Worm (Caenorhabditis elegans) whole organism, L3 larva: ENCODE data around the gene C44B12.9.

Source experiments
- R02D3.7 ChIP-seq: fragments of 150-350 bp; optimal IDR thresholded peaks from 2 replicates; lab custom pipeline; 2014; ENCODE audit warnings: missing biosample characterization, missing genetic modification characterization
- ZK546.5 ChIP-seq: sonication (generic microtip); optimal IDR thresholded peaks from 2 replicates; lab custom pipeline; 2017; ENCODE audit warnings: missing biosample characterization, missing genetic modification characterization
- aly-2 ChIP-seq: fragments of 150-350 bp; optimal IDR thresholded peaks from 2 replicates; lab custom pipeline; 2014; ENCODE audit warnings: missing biosample characterization, missing genetic modification characterization
- ama-1 ChIP-seq: fragments of 150-350 bp; optimal IDR thresholded peaks from 2 replicates; lab custom pipeline; 2018
- ceh-16 ChIP-seq: sonication (generic microtip); optimal IDR thresholded peaks from 2 replicates; lab custom pipeline; 2017; ENCODE audit warnings: missing biosample characterization, missing genetic modification characterization
- ceh-28 ChIP-seq: fragments of 150-350 bp; optimal IDR thresholded peaks from 2 replicates; lab custom pipeline; 2014; ENCODE audit warnings: missing biosample characterization, missing genetic modification reagents, missing genetic modification characterization
- ceh-9 ChIP-seq: sonication (generic microtip); optimal IDR thresholded peaks from 2 replicates; lab custom pipeline; 2018; ENCODE audit warnings: missing biosample characterization, missing genetic modification characterization
- daf-12 ChIP-seq: fragments of 150-350 bp; optimal IDR thresholded peaks from 2 replicates; lab custom pipeline; 2014; ENCODE audit warnings: missing biosample characterization, missing genetic modification reagents, missing genetic modification characterization
- egl-27 ChIP-seq: sonication (generic microtip); optimal IDR thresholded peaks from 4 replicates; lab custom pipeline; 2017; ENCODE audit warnings: missing biosample characterization, missing genetic modification reagents, missing genetic modification characterization
- egl-5 ChIP-seq: fragments of 150-350 bp; optimal IDR thresholded peaks from 2 replicates; lab custom pipeline; 2017; ENCODE audit warnings: missing biosample characterization, missing genetic modification reagents, missing genetic modification characterization, inconsistent platforms
- elt-1 ChIP-seq: fragments of 150-350 bp; optimal IDR thresholded peaks from 2 replicates; lab custom pipeline; 2014; ENCODE audit warnings: missing biosample characterization, missing genetic modification characterization
- elt-2 ChIP-seq: sonication (generic microtip); optimal IDR thresholded peaks from 2 replicates; lab custom pipeline; 2016; ENCODE audit warnings: missing genetic modification reagents, mild to moderate bottlenecking, missing genetic modification characterization, missing compliant biosample characterization
- elt-3 ChIP-seq, 3 experiments: fragments of 150-350 bp in 1 of 3; sonication (generic microtip) in 2 of 3; optimal IDR thresholded peaks; 2 replicates in 2 of 3; 4 replicates in 1 of 3; lab custom pipeline; 2014 to 2017; ENCODE audit warnings: missing biosample characterization in 3 of 3, missing genetic modification characterization in 3 of 3
- eor-1 ChIP-seq, 2 experiments: fragments of 150-350 bp; optimal IDR thresholded peaks; 2 replicates each; lab custom pipeline; 2014 to 2018; ENCODE audit warnings: missing biosample characterization in 2 of 2, missing genetic modification characterization in 2 of 2
- fkh-10 ChIP-seq: sonication (generic microtip); optimal IDR thresholded peaks from 2 replicates; lab custom pipeline; 2017; ENCODE audit warnings: missing biosample characterization, missing genetic modification reagents, missing genetic modification characterization
- fkh-2 ChIP-seq: fragments of 150-350 bp; optimal IDR thresholded peaks from 2 replicates; lab custom pipeline; 2014; ENCODE audit warnings: missing biosample characterization, missing genetic modification reagents, missing genetic modification characterization
- fos-1 ChIP-seq: fragments of 150-350 bp; optimal IDR thresholded peaks from 2 replicates; lab custom pipeline; 2014; ENCODE audit warnings: missing biosample characterization, missing genetic modification characterization
- hmg-11 ChIP-seq: sonication (generic microtip); optimal IDR thresholded peaks from 2 replicates; lab custom pipeline; 2016; ENCODE audit warnings: missing genetic modification characterization, missing compliant biosample characterization
- jun-1 ChIP-seq: fragments of 150-350 bp; optimal IDR thresholded peaks from 2 replicates; lab custom pipeline; 2014; ENCODE audit warnings: missing biosample characterization, missing genetic modification reagents, missing genetic modification characterization
- lin-15B ChIP-seq: fragments of 150-350 bp; optimal IDR thresholded peaks from 2 replicates; lab custom pipeline; 2014; ENCODE audit warnings: missing biosample characterization, missing genetic modification characterization
- lin-39 ChIP-seq: fragments of 150-350 bp; optimal IDR thresholded peaks from 2 replicates; lab custom pipeline; 2018; ENCODE audit warnings: missing biosample characterization, missing genetic modification reagents, missing genetic modification characterization
- lsy-12 ChIP-seq: sonication (generic microtip); optimal IDR thresholded peaks from 2 replicates; lab custom pipeline; 2016; ENCODE audit warnings: mild to moderate bottlenecking, missing genetic modification characterization, missing compliant biosample characterization
- mdl-1 ChIP-seq: fragments of 150-350 bp; optimal IDR thresholded peaks from 2 replicates; lab custom pipeline; 2014; ENCODE audit warnings: missing biosample characterization, missing genetic modification characterization
- mml-1 ChIP-seq: fragments of 150-350 bp; sonication (generic microtip); optimal IDR thresholded peaks from 3 replicates; lab custom pipeline; 2014; ENCODE audit warnings: missing biosample characterization, missing genetic modification characterization
- nfya-1 ChIP-seq: sonication (generic microtip); optimal IDR thresholded peaks from 2 replicates; lab custom pipeline; 2017; ENCODE audit warnings: missing genetic modification characterization, mild to moderate bottlenecking, missing compliant biosample characterization, antibody characterized with exemption, moderate library complexity; ENCODE audit not compliant: insufficient read depth
- nhr-11 ChIP-seq: fragments of 150-350 bp; optimal IDR thresholded peaks from 2 replicates; lab custom pipeline; 2014; ENCODE audit warnings: missing biosample characterization, missing genetic modification characterization
- nhr-12 ChIP-seq: fragments of 150-350 bp; optimal IDR thresholded peaks from 2 replicates; lab custom pipeline; 2014; ENCODE audit warnings: missing biosample characterization, missing genetic modification characterization
- nhr-23 ChIP-seq: fragments of 150-350 bp; optimal IDR thresholded peaks from 2 replicates; lab custom pipeline; 2014; ENCODE audit warnings: missing biosample characterization, missing genetic modification reagents, missing genetic modification characterization
- nhr-237 ChIP-seq: fragments of 150-350 bp; optimal IDR thresholded peaks from 2 replicates; lab custom pipeline; 2014; ENCODE audit warnings: missing biosample characterization, missing genetic modification characterization
- nhr-25 ChIP-seq: sonication (generic microtip); optimal IDR thresholded peaks from 2 replicates; lab custom pipeline; 2017; ENCODE audit warnings: missing biosample characterization, missing genetic modification characterization
- nhr-28 ChIP-seq: fragments of 150-350 bp; optimal IDR thresholded peaks from 2 replicates; lab custom pipeline; 2014; ENCODE audit warnings: missing biosample characterization, missing genetic modification characterization
- nhr-43 ChIP-seq: sonication (generic microtip); optimal IDR thresholded peaks from 2 replicates; lab custom pipeline; 2016; ENCODE audit warnings: mild to moderate bottlenecking, missing genetic modification characterization, missing compliant biosample characterization; ENCODE audit not compliant: poor library complexity, severe bottlenecking
- nhr-67 ChIP-seq: fragments of 150-350 bp; optimal IDR thresholded peaks from 2 replicates; lab custom pipeline; 2014; ENCODE audit warnings: missing biosample characterization, missing genetic modification characterization
- nhr-76 ChIP-seq: fragments of 150-350 bp; sonication (generic microtip); optimal IDR thresholded peaks from 5 replicates; lab custom pipeline; 2014; ENCODE audit warnings: missing biosample characterization, missing genetic modification characterization
- nhr-77 ChIP-seq: fragments of 150-350 bp; optimal IDR thresholded peaks from 2 replicates; lab custom pipeline; 2014; ENCODE audit warnings: missing biosample characterization, missing genetic modification characterization
- pha-4 ChIP-seq: fragments of 150-350 bp; optimal IDR thresholded peaks from 2 replicates; lab custom pipeline; 2014; ENCODE audit warnings: missing biosample characterization, missing genetic modification reagents, missing genetic modification characterization
- pqm-1 ChIP-seq: fragments of 150-350 bp; optimal IDR thresholded peaks from 2 replicates; lab custom pipeline; 2017; ENCODE audit warnings: missing biosample characterization, missing genetic modification characterization, inconsistent platforms
- sea-2 ChIP-seq: fragments of 150-350 bp; sonication (generic microtip); optimal IDR thresholded peaks from 4 replicates; lab custom pipeline; 2014; ENCODE audit warnings: missing biosample characterization, missing genetic modification reagents, missing genetic modification characterization
- skn-1 ChIP-seq: fragments of 150-350 bp; optimal IDR thresholded peaks from 2 replicates; lab custom pipeline; 2014; ENCODE audit warnings: missing biosample characterization, missing genetic modification characterization
- snpc-4 ChIP-seq: fragments of 150-350 bp; optimal IDR thresholded peaks from 2 replicates; lab custom pipeline; 2014; ENCODE audit warnings: missing biosample characterization, missing genetic modification characterization
- tbx-2 ChIP-seq: sonication (generic microtip); optimal IDR thresholded peaks from 2 replicates; lab custom pipeline; 2016; ENCODE audit warnings: mild to moderate bottlenecking, missing genetic modification characterization, missing compliant biosample characterization
- unc-39 ChIP-seq: sonication (generic microtip); optimal IDR thresholded peaks from 4 replicates; lab custom pipeline; 2017; ENCODE audit warnings: missing biosample characterization, missing genetic modification characterization
- unc-62 ChIP-seq: fragments of 150-350 bp; sonication (generic microtip); optimal IDR thresholded peaks from 4 replicates; lab custom pipeline; 2014; ENCODE audit warnings: missing biosample characterization, missing genetic modification reagents, missing genetic modification characterization
- zag-1 ChIP-seq: fragments of 150-350 bp; optimal IDR thresholded peaks from 2 replicates; lab custom pipeline; 2014; ENCODE audit warnings: missing biosample characterization, missing genetic modification characterization
- ztf-11 ChIP-seq: fragments of 150-350 bp; optimal IDR thresholded peaks from 2 replicates; lab custom pipeline; 2014; ENCODE audit warnings: missing biosample characterization, missing genetic modification characterization
- ztf-4 ChIP-seq: fragments of 150-350 bp; optimal IDR thresholded peaks from 2 replicates; lab custom pipeline; 2014; ENCODE audit warnings: missing biosample characterization, missing genetic modification characterization

C44B12.9 gene

DNA sequence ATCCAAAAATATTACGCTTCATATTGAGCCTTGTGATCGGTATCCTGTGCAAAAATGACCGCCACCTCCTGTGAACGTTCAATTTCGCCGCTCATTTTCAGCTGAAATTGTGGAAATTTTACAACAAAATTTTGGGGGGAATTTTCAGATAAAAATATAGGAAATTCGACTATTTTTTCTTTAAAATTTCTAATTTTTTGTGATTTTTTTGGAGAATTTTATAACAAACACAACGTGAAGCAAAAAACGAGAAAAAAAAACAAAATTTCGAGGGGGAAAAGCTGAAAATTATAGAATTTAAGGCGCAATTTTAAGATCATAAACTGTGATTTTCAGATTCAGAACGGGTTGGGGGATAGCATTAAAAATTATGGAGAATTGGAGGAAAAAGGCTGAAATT is 17.5 kb downstream of the C44B12.9 start, which contains the start of gene csn-4:
Gene csn-4 (minus strand): TSS at position 101 of the 400 bp plus-strand sequence.
- TF ChIP-seq aly-2 (no peak), nhr-25 (tag; lab: Kevin White, UChicago) (no peak), pha-4 (tag; lab: Kevin White, UChicago) (no peak), ceh-9 (tag; lab: Kevin White, UChicago) (no peak), nhr-28 (tag; lab: Kevin White, UChicago) (no peak), tbx-2 (tag; lab: Kevin White, UChicago) (no peak), elt-2 (tag; lab: Kevin White, UChicago) (no peak)

DNA sequence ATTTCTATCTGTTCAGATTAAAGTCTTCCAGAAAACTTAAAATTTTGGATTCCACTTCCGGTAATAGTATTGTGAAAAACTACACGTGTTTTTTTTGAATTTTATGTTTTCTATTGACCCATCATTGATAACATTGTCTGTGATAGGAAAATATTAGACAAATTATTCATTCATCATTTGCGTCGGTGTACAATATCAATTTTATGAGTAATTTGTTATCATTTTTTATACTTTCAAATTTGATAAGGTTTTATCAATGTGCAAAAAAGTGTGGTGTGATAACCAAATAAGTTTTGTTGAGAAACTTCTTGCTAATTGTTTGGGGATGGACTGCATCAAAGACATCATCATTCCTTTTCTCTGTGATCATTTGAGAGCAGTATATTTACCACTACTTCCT is 28.9 kb downstream of the C44B12.9 start:
- TF ChIP-seq elt-2 (tag; lab: Kevin White, UChicago) (peak; percentile 85), ztf-11 (tag; lab: Kevin White, UChicago) (no peak), pha-4 (tag; lab: Kevin White, UChicago) (peak; percentile 71), ceh-28 (tag; lab: Kevin White, UChicago) (no peak), fos-1 (tag; lab: Kevin White, UChicago) (peak; percentile 22), pqm-1 (tag; lab: Kevin White, UChicago) (peak; percentile 73)

DNA sequence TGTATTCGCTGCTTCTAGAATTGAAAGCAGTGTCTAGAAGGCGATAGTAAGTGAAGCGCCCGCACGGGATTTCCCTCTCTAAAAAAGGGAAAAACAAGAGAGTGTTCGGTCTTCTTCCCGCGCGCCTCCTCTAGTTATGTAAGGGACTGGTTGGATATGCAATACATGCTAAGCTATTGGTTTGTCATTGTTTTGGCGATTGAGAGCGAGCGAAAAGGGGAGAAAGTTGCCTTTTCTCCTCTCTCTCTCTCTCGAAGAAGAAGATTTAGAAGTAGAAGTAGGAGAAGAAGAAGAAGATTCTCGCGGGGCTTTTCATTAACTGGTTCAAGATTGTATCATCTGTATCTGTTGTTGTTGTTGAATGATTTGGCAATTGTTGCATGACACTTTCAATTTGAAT is 30.3 kb downstream of the C44B12.9 start:
- TF ChIP-seq nhr-23 (tag; lab: Kevin White, UChicago) (peak; percentile 13), tbx-2 (tag; lab: Kevin White, UChicago) (no peak)
- TF ChIP-seq, all 47 proteins: peak for 1

DNA sequence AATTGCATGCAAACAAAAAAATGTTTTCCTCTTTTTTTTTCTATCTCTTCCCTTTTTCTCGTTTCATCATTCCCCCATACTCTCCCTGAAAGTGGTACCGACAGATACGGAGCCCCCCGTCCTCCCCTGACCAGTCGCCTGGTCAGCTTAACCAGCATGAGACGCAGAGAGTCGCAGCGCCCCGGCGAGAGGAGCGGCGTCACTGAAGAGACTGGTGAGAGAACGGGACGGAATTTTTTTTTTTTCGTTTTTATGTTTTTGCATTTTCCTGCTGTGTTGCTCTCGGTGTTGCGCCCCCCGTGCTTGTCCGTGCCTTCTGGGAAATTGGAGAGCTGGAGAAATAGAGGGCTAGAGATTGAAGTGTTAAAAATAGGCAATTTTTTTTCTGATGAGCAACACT is 34.0 kb downstream of the C44B12.9 start:
- TF ChIP-seq unc-62 (peak; percentile 39), pqm-1 (tag; lab: Kevin White, UChicago) (peak; percentile 79), nhr-77 (tag; lab: Kevin White, UChicago) (peak; percentile 30), egl-27 (tag; lab: Kevin White, UChicago) (no peak), ZK546.5 (tag; lab: Kevin White, UChicago) (no peak), nhr-237 (no peak), lin-15B (tag; lab: Kevin White, UChicago) (peak; percentile 68), skn-1 (peak; percentile 60), egl-5 (tag; lab: Kevin White, UChicago) (peak; percentile 68), snpc-4 (tag; lab: Kevin White, UChicago) (peak; percentile 49), nhr-76 (tag; lab: Kevin White, UChicago) (no peak), ceh-16 (tag; lab: Kevin White, UChicago) (no peak), sea-2 (no peak), ceh-28 (tag; lab: Kevin White, UChicago) (peak; percentile 85), jun-1 (peak; percentile 81), ztf-4 (tag; lab: Kevin White, UChicago) (no peak), nhr-25 (tag; lab: Kevin White, UChicago) (no peak), zag-1 (tag; lab: Kevin White, UChicago) (peak; percentile 65), fkh-2 (no peak), unc-39 (tag; lab: Kevin White, UChicago) (no peak), daf-12 (tag; lab: Kevin White, UChicago) (peak; percentile 31), nhr-23 (tag; lab: Kevin White, UChicago) (peak; percentile 15), ceh-9 (tag; lab: Kevin White, UChicago) (no peak), nhr-11 (tag; lab: Kevin White, UChicago) (peak; percentile 74), nfya-1 (tag; lab: Kevin White, UChicago) (peak; percentile 95), mdl-1 (peak; percentile 70), tbx-2 (tag; lab: Kevin White, UChicago) (peak; percentile 76), elt-3 (tag; optimal IDR thresholded peaks at IDR 0.05; lab: Kevin White, UChicago) (no peak), lin-39 (tag; lab: Kevin White, UChicago) (peak; percentile 94), fkh-10 (GFP tag; lab: Kevin White, UChicago) (peak; percentile 92), eor-1 (tag; optimal IDR thresholded peaks at IDR 0.05; lab: Kevin White, UChicago) (no peak), ama-1 (lab: Kevin White, UChicago) (no peak), hmg-11 (peak; percentile 88), mml-1 (tag; lab: Kevin White, UChicago) (no peak), lsy-12 (tag; lab: Kevin White, UChicago) (no peak), nhr-43 (tag; lab: Kevin White, UChicago) (no peak), pha-4 (tag; lab: Kevin White, UChicago) (peak; percentile 97), nhr-12 (tag; lab: Kevin White, UChicago) (no peak), aly-2 (no peak), ztf-11 (tag; lab: Kevin White, UChicago) (peak; percentile 16), nhr-28 (tag; lab: Kevin White, UChicago) (no peak), fos-1 (tag; lab: Kevin White, UChicago) (no peak), nhr-67 (tag; lab: Kevin White, UChicago) (no peak), R02D3.7 (tag; lab: Kevin White, UChicago) (peak; percentile 78), elt-2 (tag; lab: Kevin White, UChicago) (peak; percentile 55), elt-1 (no peak)
